Fruit fly (Drosophila melanogaster) whole organism, embryonic: ENCODE measurements around the gene CG17982.

Experiments used
- Blimp-1 ChIP-seq: fragments of 200-800 bp; sonication (Bioruptor generic); optimal IDR thresholded peaks from 3 replicates; lab custom pipeline; 2018; ENCODE audit warnings: missing biosample characterization, missing genetic modification characterization, mild to moderate bottlenecking, moderate library complexity, missing genetic modification reagents
- CG2889 ChIP-seq: fragments of 200-800 bp; sonication (Bioruptor generic); IDR thresholded peaks from 3 replicates; pipeline ENCODE4 v1.3.6; 2022; ENCODE audit warnings: missing biosample characterization, missing genetic modification characterization
- CG4404 ChIP-seq: fragments of 200-800 bp; sonication (Bioruptor generic); IDR thresholded peaks from 2 replicates; pipeline ENCODE4 v1.3.6; 2022; ENCODE audit warnings: missing biosample characterization, missing genetic modification characterization
- Gug ChIP-seq: fragments of 200-800 bp; sonication (Bioruptor generic); IDR thresholded peaks from 4 replicates; pipeline ENCODE4 v1.3.6; 2022; ENCODE audit warnings: missing biosample characterization, missing genetic modification characterization
- Spps ChIP-seq: fragments of 200-800 bp; sonication (Bioruptor generic); optimal IDR thresholded peaks from 2 replicates; lab custom pipeline; 2018; ENCODE audit warnings: missing biosample characterization, mild to moderate bottlenecking, missing genetic modification characterization
- YL-1 ChIP-seq: fragments of 200-800 bp; sonication (Bioruptor generic); optimal IDR thresholded peaks from 3 replicates; lab custom pipeline; 2017; ENCODE audit warnings: missing biosample characterization, mild to moderate bottlenecking, missing genetic modification characterization
- ac ChIP-seq: fragments of 200-800 bp; sonication (Bioruptor generic); optimal IDR thresholded peaks from 3 replicates; lab custom pipeline; 2017; ENCODE audit warnings: missing biosample characterization, mild to moderate bottlenecking, missing genetic modification characterization
- bbx ChIP-seq: fragments of 200-800 bp; sonication (Bioruptor generic); IDR thresholded peaks from 2 replicates; pipeline ENCODE4 v1.3.6; 2022; ENCODE audit warnings: missing biosample characterization, missing genetic modification characterization; ENCODE audit not compliant: partially characterized antibody
- knrl ChIP-seq: fragments of 200-800 bp; sonication (Bioruptor generic); IDR thresholded peaks from 3 replicates; pipeline ENCODE4 v1.3.6; 2022; ENCODE audit warnings: missing biosample characterization, missing genetic modification characterization; ENCODE audit not compliant: partially characterized antibody
- lab ChIP-seq: fragments of 200-800 bp; sonication (Bioruptor generic); optimal IDR thresholded peaks from 3 replicates; lab custom pipeline; 2017; ENCODE audit warnings: missing biosample characterization, missing genetic modification characterization, mild to moderate bottlenecking, moderate library complexity, missing genetic modification reagents
- nau ChIP-seq: fragments of 200-800 bp; sonication (Bioruptor generic); optimal IDR thresholded peaks from 3 replicates; lab custom pipeline; 2017; ENCODE audit warnings: missing biosample characterization, mild to moderate bottlenecking, missing genetic modification characterization, missing genetic modification reagents
- pan ChIP-seq, 4 experiments: fragments of >200 bp in 3 of 4; fragments of 200-800 bp in 1 of 4; sonication (Bioruptor generic) in 1 of 4; optimal IDR thresholded peaks in 3 of 4; IDR thresholded peaks in 1 of 4; 2 replicates each; pipeline versions ENCODE4 v1.3.6 to Lab custom; 2017 to 2022; ENCODE audit warnings: missing biosample characterization in 2 of 4, missing genetic modification characterization in 2 of 4, mixed read lengths in 1 of 4
- unc-4 ChIP-seq: fragments of 200-800 bp; sonication (Bioruptor generic); IDR thresholded peaks from 2 replicates; pipeline ENCODE4 v1.3.6; 2022; ENCODE audit warnings: missing biosample characterization, missing genetic modification characterization; ENCODE audit not compliant: partially characterized antibody
- zfh1 ChIP-seq: fragments of 200-800 bp; sonication (Bioruptor generic); IDR thresholded peaks from 3 replicates; pipeline ENCODE4 v1.3.6; 2022; ENCODE audit warnings: missing biosample characterization, missing genetic modification characterization

DNA sequence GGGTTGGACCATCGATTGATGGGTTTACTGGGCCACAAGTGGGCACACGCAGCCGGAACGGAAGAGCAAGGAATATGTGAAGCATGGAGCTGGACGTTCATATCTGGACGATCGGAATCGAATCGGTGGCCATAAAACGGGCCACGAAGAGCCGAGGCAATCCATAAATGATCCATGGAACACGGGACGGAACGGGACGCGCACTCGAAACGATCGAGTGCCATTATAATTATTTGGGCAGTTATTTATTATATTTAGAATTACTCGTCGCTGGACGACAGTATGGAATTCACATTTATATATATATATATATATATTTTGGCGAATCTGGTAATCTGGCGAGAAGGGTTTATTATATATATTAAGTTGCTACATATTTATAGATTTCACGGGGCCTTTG is 35.7 kb downstream of the CG17982 start:
- no peak for TF ChIP-seq lab (GFP tag; lab: Kevin White, UChicago)
- TF ChIP-seq Blimp-1 (GFP tag; lab: Kevin White, UChicago): no peak
- TF ChIP-seq bbx (GFP tag; lab: Robert Waterston, UW): no peak
- no peak for TF ChIP-seq Gug
- no peak for TF ChIP-seq CG2889 (GFP tag; lab: Robert Waterston, UW)
- no peak for TF ChIP-seq ac
- no peak for TF ChIP-seq CG4404
- no peak for TF ChIP-seq YL-1 (GFP tag; lab: Kevin White, UChicago)
- TF ChIP-seq zfh1 (GFP tag; lab: Robert Waterston, UW): no peak
- no peak for TF ChIP-seq nau
- no peak for TF ChIP-seq Spps (tag; lab: Kevin White, UChicago)
- TF ChIP-seq pan (optimal IDR thresholded peaks at IDR 0.05; lab: Kevin White, UChicago): no peak
- no peak for TF ChIP-seq pan (GFP tag; optimal IDR thresholded peaks at IDR 0.05 in 1 of 2, IDR thresholded peaks at IDR 0.05 in 1 of 2)
- no peak for TF ChIP-seq knrl
- no peak for TF ChIP-seq unc-4
